In the genomic region with DNA sequence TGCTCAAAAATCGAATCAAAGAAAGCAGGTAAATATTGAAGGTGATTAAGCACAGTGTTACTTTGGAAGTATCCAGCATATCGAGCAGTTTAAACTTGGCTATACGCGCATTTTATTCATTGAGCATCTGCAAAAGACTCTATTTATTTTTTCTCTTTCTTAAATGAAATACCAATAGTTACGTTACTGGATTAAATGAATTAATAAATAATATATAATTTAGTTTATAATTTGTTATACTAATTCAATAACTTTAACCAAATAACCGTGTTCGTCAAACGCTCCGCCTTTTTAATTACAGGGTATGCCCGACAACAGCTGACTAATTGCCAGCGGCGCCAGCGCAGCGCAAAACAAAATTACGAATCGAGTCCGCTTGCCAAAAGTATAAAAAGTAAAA, we compare ENCODE assay signal across 2 fruit fly cellular contexts.
TF ChIP-seq lines count a peak whose summit lies in the region.

No protein-coding gene starts in this region.

TF ChIP-seq in whole organism, embryonic, 481 proteins besides CTCF, POLR2A, EP300 and RAD21 (continued from another document and continues in another):
- TF ChIP-seq gem (tag; optimal IDR thresholded peaks at IDR 0.05; lab: Kevin White, UChicago) (peak; percentile 61), CG14860 (GFP tag; IDR thresholded peaks at IDR 0.05; lab: Robert Waterston, UW; ENCODE audit: partially characterized antibody) (no peak), Atf6 (GFP tag; IDR thresholded peaks at IDR 0.05; lab: Robert Waterston, UW) (peak; percentile 75), CG7786 (GFP tag; optimal IDR thresholded peaks at IDR 0.05; lab: Kevin White, UChicago) (no peak), Nf-YC (tag; optimal IDR thresholded peaks at IDR 0.05; lab: Kevin White, UChicago) (peak; percentile 36), corto (GFP tag; optimal IDR thresholded peaks at IDR 0.05; lab: Kevin White, UChicago) (no peak), CG11695 (GFP tag; IDR thresholded peaks at IDR 0.05; lab: Robert Waterston, UW) (peak; percentile 68), D19B (GFP tag; optimal IDR thresholded peaks at IDR 0.05; lab: Kevin White, UChicago) (peak; percentile 82), HmgD (GFP tag; optimal IDR thresholded peaks at IDR 0.05; lab: Kevin White, UChicago) (no peak), crol (GFP tag; IDR thresholded peaks at IDR 0.05; lab: Robert Waterston, UW) (no peak), slbo (GFP tag; IDR thresholded peaks at IDR 0.05; lab: Robert Waterston, UW) (peak; percentile 78), dmrt99B (tag; optimal IDR thresholded peaks at IDR 0.05; lab: Kevin White, UChicago) (peak; percentile 48), MBD-R2 (GFP tag; IDR thresholded peaks at IDR 0.05; lab: Robert Waterston, UW) (peak; percentile 29; the same call in 1 of the 2 replicates), crc (GFP tag; optimal IDR thresholded peaks at IDR 0.05; lab: Kevin White, UChicago) (no peak), CG7372 (GFP tag; IDR thresholded peaks at IDR 0.05; lab: Robert Waterston, UW) (peak; percentile 55), Optix (GFP tag; IDR thresholded peaks at IDR 0.05; lab: Robert Waterston, UW) (no peak), HLH54F (GFP tag; optimal IDR thresholded peaks at IDR 0.05; lab: Kevin White, UChicago) (no peak), fd3F (GFP tag; optimal IDR thresholded peaks at IDR 0.05; lab: Kevin White, UChicago) (peak; percentile 45), CG6254 (GFP tag; optimal IDR thresholded peaks at IDR 0.05; lab: Kevin White, UChicago) (no peak), E2f1 (GFP tag; IDR thresholded peaks at IDR 0.05; lab: Robert Waterston, UW) (peak; percentile 49; the same call in 1 of the 2 replicates), CG10543 (GFP tag; optimal IDR thresholded peaks at IDR 0.05; lab: Kevin White, UChicago) (peak; percentile 40), zen2 (GFP tag; IDR thresholded peaks at IDR 0.05; lab: Robert Waterston, UW; ENCODE audit: partially characterized antibody) (no peak), ap (GFP tag; IDR thresholded peaks at IDR 0.05; lab: Robert Waterston, UW) (no peak), CG13424 (tag; optimal IDR thresholded peaks at IDR 0.05; lab: Kevin White, UChicago) (peak; percentile 19), CG18599 (GFP tag; optimal IDR thresholded peaks at IDR 0.05; lab: Kevin White, UChicago) (peak; percentile 86), CG6813 (GFP tag; optimal IDR thresholded peaks at IDR 0.05; lab: Kevin White, UChicago) (peak; percentile 34), ken (GFP tag; IDR thresholded peaks at IDR 0.05; lab: Robert Waterston, UW) (0 out of 3 replicates have a peak, but pooled peaks have one; percentile 14), CG10209 (GFP tag; optimal IDR thresholded peaks at IDR 0.05; lab: Kevin White, UChicago) (peak; percentile 39), Fer3 (tag; optimal IDR thresholded peaks at IDR 0.05; lab: Kevin White, UChicago) (peak; percentile 67), CG11456 (GFP tag; IDR thresholded peaks at IDR 0.05; lab: Robert Waterston, UW) (0 out of 3 replicates have a peak, but pooled peaks have one; percentile 12), H15 (GFP tag; IDR thresholded peaks at IDR 0.05; lab: Robert Waterston, UW) (peak; percentile 11; the same call in 1 of the 3 replicates), Taf1 (GFP tag; IDR thresholded peaks at IDR 0.05; lab: Robert Waterston, UW) (peak; percentile 69), CG15269 (tag; optimal IDR thresholded peaks at IDR 0.05; lab: Kevin White, UChicago) (peak; percentile 65), exex (tag; optimal IDR thresholded peaks at IDR 0.05; lab: Kevin White, UChicago) (peak; percentile 23), Sry-δ (GFP tag; optimal IDR thresholded peaks at IDR 0.05; lab: Kevin White, UChicago) (no peak), tll (GFP tag; optimal IDR thresholded peaks at IDR 0.05; lab: Kevin White, UChicago) (no peak), hkb (optimal IDR thresholded peaks at IDR 0.05; lab: Kevin White, UChicago) (no peak), hkb (GFP tag; IDR thresholded peaks at IDR 0.05; lab: Robert Waterston, UW) (peak; percentile 48; the same call in 1 of the 2 replicates), odd (GFP tag; optimal IDR thresholded peaks at IDR 0.05; lab: Kevin White, UChicago) (no peak), Adf1 (GFP tag; IDR thresholded peaks at IDR 0.05; lab: Robert Waterston, UW) (peak; percentile 38), B-H1 (GFP tag; IDR thresholded peaks at IDR 0.05; lab: Robert Waterston, UW) (0 out of 3 replicates have a peak, but pooled peaks have one; percentile 20), shn (GFP tag; optimal IDR thresholded peaks at IDR 0.05; lab: Kevin White, UChicago) (no peak), Ada2b (GFP tag; IDR thresholded peaks at IDR 0.05; lab: Robert Waterston, UW) (peak; percentile 40; the same call in 1 of the 2 replicates), row (GFP tag; IDR thresholded peaks at IDR 0.05; lab: Robert Waterston, UW) (peak; percentile 69), tgo (GFP tag; IDR thresholded peaks at IDR 0.05; lab: Robert Waterston, UW) (peak; percentile 65), CG3281 (GFP tag; optimal IDR thresholded peaks at IDR 0.05; lab: Kevin White, UChicago) (peak; percentile 71), CG10366 (GFP tag; IDR thresholded peaks at IDR 0.05; lab: Robert Waterston, UW) (peak; percentile 33; the same call in 1 of the 2 replicates), Dbx (GFP tag; IDR thresholded peaks at IDR 0.05; lab: Robert Waterston, UW) (peak; percentile 62; the same call in 1 of the 3 replicates), CG15514 (GFP tag; optimal IDR thresholded peaks at IDR 0.05; lab: Kevin White, UChicago) (peak; percentile 22), Sox102F (GFP tag; optimal IDR thresholded peaks at IDR 0.05; lab: Kevin White, UChicago) (peak; percentile 31), CG9932 (GFP tag; IDR thresholded peaks at IDR 0.05; lab: Robert Waterston, UW) (peak; percentile 70), NC2β (GFP tag; optimal IDR thresholded peaks at IDR 0.05; lab: Kevin White, UChicago) (no peak), Fer1 (GFP tag; optimal IDR thresholded peaks at IDR 0.05; lab: Kevin White, UChicago) (peak; percentile 66), hth (optimal IDR thresholded peaks at IDR 0.05; lab: Kevin White, UChicago) (no peak), CG12659 (GFP tag; optimal IDR thresholded peaks at IDR 0.05; lab: Kevin White, UChicago) (peak; percentile 36), Dp (GFP tag; optimal IDR thresholded peaks at IDR 0.05; lab: Kevin White, UChicago) (no peak), CG2678 (tag; optimal IDR thresholded peaks at IDR 0.05; lab: Kevin White, UChicago) (peak; percentile 80), CG11398 (GFP tag; optimal IDR thresholded peaks at IDR 0.05; lab: Kevin White, UChicago) (no peak), z (GFP tag; IDR thresholded peaks at IDR 0.05; lab: Robert Waterston, UW) (no peak), aop (GFP tag; IDR thresholded peaks at IDR 0.05; lab: Robert Waterston, UW) (no peak), CG14965 (GFP tag; optimal IDR thresholded peaks at IDR 0.05; lab: Kevin White, UChicago; ENCODE audit: borderline replicate concordance) (no peak), ind (GFP tag; optimal IDR thresholded peaks at IDR 0.05; lab: Kevin White, UChicago) (peak; percentile 41)

TF ChIP-seq in whole organism, prepupa, 60 proteins besides CTCF, POLR2A, EP300 and RAD21 (continued from another document):
- TF ChIP-seq net (GFP tag; optimal IDR thresholded peaks at IDR 0.05; lab: Kevin White, UChicago) (peak; percentile 19), topi (GFP tag; optimal IDR thresholded peaks at IDR 0.05; lab: Kevin White, UChicago) (peak; percentile 5), acj6 (GFP tag; optimal IDR thresholded peaks at IDR 0.05; lab: Kevin White, UChicago) (peak; percentile 15), CG3919 (GFP tag; optimal IDR thresholded peaks at IDR 0.05; lab: Kevin White, UChicago) (no peak), CG15336 (GFP tag; IDR thresholded peaks at IDR 0.05; lab: Robert Waterston, UW) (peak; percentile 61), Hr4 (GFP tag; optimal IDR thresholded peaks at IDR 0.05; lab: Kevin White, UChicago) (peak; percentile 39), CG6808 (GFP tag; optimal IDR thresholded peaks at IDR 0.05; lab: Kevin White, UChicago) (peak; percentile 8), CG8119 (GFP tag; IDR thresholded peaks at IDR 0.05; lab: Robert Waterston, UW) (peak; percentile 55; the same call in 2 of the 3 replicates)
